Fruit fly (Drosophila melanogaster) whole organism, embryonic: ENCODE measurements around the gene CG42449.

Source experiments
- ATbp ChIP-seq: fragments of 200-800 bp; sonication (Bioruptor generic); optimal IDR thresholded peaks from 2 replicates; lab custom pipeline; 2017; ENCODE audit warnings: missing biosample characterization, mild to moderate bottlenecking, missing genetic modification characterization, missing genetic modification reagents
- Atf-2 ChIP-seq: fragments of 200-800 bp; sonication (Bioruptor generic); optimal IDR thresholded peaks from 2 replicates; lab custom pipeline; 2016; ENCODE audit warnings: missing biosample characterization, missing genetic modification characterization
- Atf3 ChIP-seq: fragments of 200-800 bp; sonication (Bioruptor generic); optimal IDR thresholded peaks from 3 replicates; lab custom pipeline; 2016; ENCODE audit warnings: missing biosample characterization, missing genetic modification characterization
- B-H1 ChIP-seq: fragments of 200-800 bp; sonication (Bioruptor generic); IDR thresholded peaks from 3 replicates; pipeline ENCODE4 v1.3.6; 2022; ENCODE audit warnings: missing biosample characterization, missing genetic modification characterization
- CG10366 ChIP-seq: fragments of 200-800 bp; sonication (Bioruptor generic); IDR thresholded peaks from 2 replicates; pipeline ENCODE4 v1.3.6; 2022; ENCODE audit warnings: missing biosample characterization, missing genetic modification characterization
- CG10959 ChIP-seq: fragments of 200-800 bp; sonication (Bioruptor generic); IDR thresholded peaks from 2 replicates; pipeline ENCODE4 v1.3.6; 2022; ENCODE audit warnings: missing biosample characterization, missing genetic modification characterization
- CG12219 ChIP-seq: fragments of 200-800 bp; sonication (Bioruptor generic); optimal IDR thresholded peaks from 3 replicates; lab custom pipeline; 2018; ENCODE audit warnings: missing biosample characterization, mild to moderate bottlenecking, missing genetic modification characterization
- CG13287 ChIP-seq: fragments of 200-800 bp; sonication (Bioruptor generic); IDR thresholded peaks from 2 replicates; pipeline ENCODE4 v1.3.6; 2022; ENCODE audit warnings: missing biosample characterization, missing genetic modification characterization; ENCODE audit not compliant: partially characterized antibody
- CG13424 ChIP-seq: fragments of 200-800 bp; sonication (Bioruptor generic); optimal IDR thresholded peaks from 2 replicates; lab custom pipeline; 2019; ENCODE audit warnings: missing biosample characterization, mild to moderate bottlenecking, missing genetic modification characterization, moderate library complexity
- CG15479 ChIP-seq: fragments of 200-800 bp; sonication (Bioruptor generic); optimal IDR thresholded peaks from 3 replicates; lab custom pipeline; 2019; ENCODE audit warnings: missing biosample characterization, mild to moderate bottlenecking, missing genetic modification characterization, moderate library complexity
- CG1603 ChIP-seq: fragments of 200-800 bp; sonication (Bioruptor generic); optimal IDR thresholded peaks from 2 replicates; lab custom pipeline; 2019; ENCODE audit warnings: missing biosample characterization, mild to moderate bottlenecking, missing genetic modification characterization, moderate library complexity
- CG17359 ChIP-seq: fragments of 200-800 bp; sonication (Bioruptor generic); optimal IDR thresholded peaks from 3 replicates; lab custom pipeline; 2018; ENCODE audit warnings: missing biosample characterization, mild to moderate bottlenecking, missing genetic modification characterization, moderate library complexity
- CG17361 ChIP-seq: fragments of 200-800 bp; sonication (Bioruptor generic); IDR thresholded peaks from 3 replicates; pipeline ENCODE4 v1.3.6; 2022; ENCODE audit warnings: missing biosample characterization, missing genetic modification characterization
- CG17612 ChIP-seq: fragments of 200-800 bp; sonication (Bioruptor generic); IDR thresholded peaks from 2 replicates; pipeline ENCODE4 v1.3.6; 2022; ENCODE audit warnings: missing biosample characterization, missing genetic modification characterization
- CG17802 ChIP-seq: fragments of 200-800 bp; sonication (Bioruptor generic); optimal IDR thresholded peaks from 2 replicates; lab custom pipeline; 2018; ENCODE audit warnings: missing biosample characterization, mild to moderate bottlenecking, missing genetic modification characterization, moderate library complexity
- CG18262 ChIP-seq: fragments of 200-800 bp; optimal IDR thresholded peaks from 3 replicates; lab custom pipeline; 2019; ENCODE audit warnings: missing biosample characterization, mild to moderate bottlenecking, missing genetic modification characterization, moderate library complexity
- CG18764 ChIP-seq: fragments of 200-800 bp; sonication (Bioruptor generic); optimal IDR thresholded peaks from 3 replicates; lab custom pipeline; 2016; ENCODE audit warnings: missing biosample characterization, missing genetic modification characterization
- CG2129 ChIP-seq: fragments of 200-800 bp; sonication (Bioruptor generic); IDR thresholded peaks from 2 replicates; pipeline ENCODE4 v1.3.6; 2022; ENCODE audit warnings: missing biosample characterization, missing genetic modification characterization; ENCODE audit not compliant: partially characterized antibody
- CG30020 ChIP-seq: fragments of 200-800 bp; optimal IDR thresholded peaks from 2 replicates; lab custom pipeline; 2019; ENCODE audit warnings: missing biosample characterization, mild to moderate bottlenecking, missing genetic modification characterization, moderate library complexity
- CG31441 ChIP-seq: fragments of 200-800 bp; sonication (Bioruptor generic); IDR thresholded peaks from 2 replicates; pipeline ENCODE4 v1.3.6; 2022; ENCODE audit warnings: missing biosample characterization, missing genetic modification characterization
- CG3847 ChIP-seq: fragments of 200-800 bp; sonication (Bioruptor generic); IDR thresholded peaks from 2 replicates; pipeline ENCODE4 v1.3.6; 2022; ENCODE audit warnings: missing biosample characterization, missing genetic modification characterization
- CG43689 ChIP-seq: fragments of 200-800 bp; sonication (Bioruptor generic); IDR thresholded peaks from 2 replicates; pipeline ENCODE4 v1.3.6; 2022; ENCODE audit warnings: missing biosample characterization, missing genetic modification characterization
- CG4617 ChIP-seq: fragments of 200-800 bp; sonication (Bioruptor generic); optimal IDR thresholded peaks from 3 replicates; lab custom pipeline; 2016; ENCODE audit warnings: missing biosample characterization, missing genetic modification characterization, borderline replicate concordance
- CG5245 ChIP-seq: fragments of 200-800 bp; sonication (Bioruptor generic); optimal IDR thresholded peaks from 3 replicates; lab custom pipeline; 2016; ENCODE audit warnings: missing biosample characterization, missing genetic modification characterization
- CG6272 ChIP-seq: fragments of 200-800 bp; sonication (Bioruptor generic); IDR thresholded peaks from 2 replicates; pipeline ENCODE4 v1.3.6; 2022; ENCODE audit warnings: missing biosample characterization, missing genetic modification characterization
- CG7556 ChIP-seq: fragments of 200-800 bp; sonication (Bioruptor generic); optimal IDR thresholded peaks from 2 replicates; lab custom pipeline; 2017; ENCODE audit warnings: missing biosample characterization, mild to moderate bottlenecking, missing genetic modification characterization
- CG7786 ChIP-seq: fragments of 200-800 bp; sonication (Bioruptor generic); optimal IDR thresholded peaks from 2 replicates; lab custom pipeline; 2016; ENCODE audit warnings: missing biosample characterization, missing genetic modification characterization
- Dll ChIP-seq: fragments of 200-800 bp; sonication (Bioruptor generic); IDR thresholded peaks from 4 replicates; pipeline ENCODE4 v1.3.6; 2022; ENCODE audit warnings: missing biosample characterization, missing genetic modification characterization; ENCODE audit not compliant: partially characterized antibody
- Fer1 ChIP-seq: fragments of 200-800 bp; sonication (Bioruptor generic); optimal IDR thresholded peaks from 2 replicates; lab custom pipeline; 2017; ENCODE audit warnings: missing biosample characterization, mild to moderate bottlenecking, missing genetic modification characterization
- MESR4 ChIP-seq: fragments of 200-800 bp; sonication (Bioruptor generic); optimal IDR thresholded peaks from 2 replicates; lab custom pipeline; 2018; ENCODE audit warnings: missing biosample characterization, mild to moderate bottlenecking, missing genetic modification characterization, moderate library complexity
- Nf-YB ChIP-seq: fragments of 200-800 bp; sonication (Bioruptor generic); optimal IDR thresholded peaks from 3 replicates; lab custom pipeline; 2019; ENCODE audit warnings: missing biosample characterization, mild to moderate bottlenecking, missing genetic modification characterization, moderate library complexity
- Spps ChIP-seq: fragments of 200-800 bp; sonication (Bioruptor generic); optimal IDR thresholded peaks from 2 replicates; lab custom pipeline; 2018; ENCODE audit warnings: missing biosample characterization, mild to moderate bottlenecking, missing genetic modification characterization
- bbx ChIP-seq: fragments of 200-800 bp; sonication (Bioruptor generic); IDR thresholded peaks from 2 replicates; pipeline ENCODE4 v1.3.6; 2022; ENCODE audit warnings: missing biosample characterization, missing genetic modification characterization; ENCODE audit not compliant: partially characterized antibody
- bcd ChIP-seq: fragments of 200-800 bp; sonication (Bioruptor generic); optimal IDR thresholded peaks from 2 replicates; lab custom pipeline; 2017; ENCODE audit warnings: missing biosample characterization, mild to moderate bottlenecking, missing genetic modification characterization
- crol ChIP-seq: fragments of 200-800 bp; sonication (Bioruptor generic); IDR thresholded peaks from 2 replicates; pipeline ENCODE4 v1.3.6; 2022; ENCODE audit warnings: missing biosample characterization, missing genetic modification characterization
- disco-r ChIP-seq: fragments of 200-800 bp; sonication (Bioruptor generic); optimal IDR thresholded peaks from 2 replicates; lab custom pipeline; 2016; ENCODE audit warnings: missing biosample characterization, missing genetic modification characterization
- dm ChIP-seq: fragments of 200-800 bp; sonication (Bioruptor generic); optimal IDR thresholded peaks from 3 replicates; lab custom pipeline; 2016; ENCODE audit warnings: missing biosample characterization, missing genetic modification characterization
- dpn ChIP-seq, 2 experiments: fragments of 200-800 bp; sonication (Bioruptor generic); optimal IDR thresholded peaks; 3 replicates each; lab custom pipeline; 2016; ENCODE audit warnings: missing biosample characterization in 2 of 2, missing genetic modification characterization in 2 of 2
- dysf ChIP-seq: fragments of 200-800 bp; sonication (Bioruptor generic); IDR thresholded peaks from 3 replicates; pipeline ENCODE4 v1.3.6; 2022; ENCODE audit warnings: missing biosample characterization, missing genetic modification characterization
- fu2 ChIP-seq: fragments of 200-800 bp; sonication (Bioruptor generic); optimal IDR thresholded peaks from 2 replicates; lab custom pipeline; 2016; ENCODE audit warnings: missing biosample characterization, missing genetic modification characterization
- gfzf ChIP-seq: fragments of 200-800 bp; sonication (Bioruptor generic); optimal IDR thresholded peaks from 2 replicates; lab custom pipeline; 2016; ENCODE audit warnings: missing biosample characterization, mild to moderate bottlenecking, missing genetic modification characterization, moderate library complexity
- h ChIP-seq: fragments of >200 bp; optimal IDR thresholded peaks from 2 replicates; lab custom pipeline; 2017
- her ChIP-seq: fragments of 200-800 bp; sonication (Bioruptor generic); optimal IDR thresholded peaks from 2 replicates; lab custom pipeline; 2016; ENCODE audit warnings: missing biosample characterization, missing genetic modification characterization
- nerfin-2 ChIP-seq: fragments of 200-800 bp; sonication (Bioruptor generic); IDR thresholded peaks from 2 replicates; pipeline ENCODE4 v1.3.6; 2022; ENCODE audit warnings: missing biosample characterization, missing genetic modification characterization; ENCODE audit not compliant: partially characterized antibody
- peb ChIP-seq: fragments of 200-800 bp; sonication (Bioruptor generic); IDR thresholded peaks from 2 replicates; pipeline ENCODE4 v1.3.6; 2022; ENCODE audit warnings: missing biosample characterization, missing genetic modification characterization
- row ChIP-seq: fragments of 200-800 bp; sonication (Bioruptor generic); IDR thresholded peaks from 3 replicates; pipeline ENCODE4 v1.3.6; 2022; ENCODE audit warnings: missing biosample characterization, missing genetic modification characterization
- schlank ChIP-seq: fragments of 200-800 bp; sonication (Bioruptor generic); optimal IDR thresholded peaks from 2 replicates; lab custom pipeline; 2018; ENCODE audit warnings: missing biosample characterization, mild to moderate bottlenecking, missing genetic modification characterization
- seq ChIP-seq: fragments of 200-800 bp; sonication (Bioruptor generic); IDR thresholded peaks from 2 replicates; pipeline ENCODE4 v1.3.6; 2022; ENCODE audit warnings: missing biosample characterization, missing genetic modification characterization
- tgo ChIP-seq: fragments of 200-800 bp; sonication (Bioruptor generic); IDR thresholded peaks from 3 replicates; pipeline ENCODE4 v1.3.6; 2022; ENCODE audit warnings: missing biosample characterization, missing genetic modification characterization
- twi ChIP-seq: fragments of 200-800 bp; optimal IDR thresholded peaks from 2 replicates; lab custom pipeline; 2019; ENCODE audit warnings: missing biosample characterization, mild to moderate bottlenecking, missing genetic modification characterization, moderate library complexity
- usp ChIP-seq: fragments of >200 bp; optimal IDR thresholded peaks from 2 replicates; lab custom pipeline; 2017; ENCODE audit warnings: missing biosample characterization, missing genetic modification characterization

Gene CG42449

dm6 chrX:5696436-5697022, 13.5 kb downstream of the CG42449 start (continued):
- TF ChIP-seq Atf3 (GFP tag; lab: Kevin White, UChicago): peak; percentile 97
- TF ChIP-seq usp (GFP tag; lab: Kevin White, UChicago): no peak
- TF ChIP-seq CG5245 (GFP tag; lab: Kevin White, UChicago): peak; percentile 97
- TF ChIP-seq Atf-2 (GFP tag; lab: Kevin White, UChicago): peak; percentile 97
- TF ChIP-seq her: peak; percentile 97
- TF ChIP-seq CG10366 (GFP tag; lab: Robert Waterston, UW): peak; percentile 94
- TF ChIP-seq Spps (tag; lab: Kevin White, UChicago): peak; percentile 72
- TF ChIP-seq CG15479 (GFP tag; lab: Kevin White, UChicago): peak; percentile 61
- TF ChIP-seq CG43689 (GFP tag; lab: Robert Waterston, UW): peak; percentile 94
- peak; percentile 82 for TF ChIP-seq Nf-YB
- peak; percentile 92 for TF ChIP-seq CG3847 (GFP tag; lab: Robert Waterston, UW)
- peak; percentile 43 for TF ChIP-seq CG30020
- TF ChIP-seq row (GFP tag; lab: Robert Waterston, UW): peak; percentile 95
- TF ChIP-seq ATbp (GFP tag; lab: Kevin White, UChicago): peak; percentile 95
- TF ChIP-seq CG6272 (GFP tag; lab: Robert Waterston, UW): peak; percentile 89
- TF ChIP-seq twi (tag; lab: Kevin White, UChicago): peak; percentile 60
- TF ChIP-seq CG4617 (GFP tag; lab: Kevin White, UChicago): peak; percentile 98
- TF ChIP-seq CG7556: peak; percentile 96
- peak; percentile 96 for TF ChIP-seq CG10959 (GFP tag; lab: Robert Waterston, UW)
- no peak for TF ChIP-seq CG13287 (GFP tag; lab: Robert Waterston, UW)
- no peak for TF ChIP-seq CG2129 (GFP tag; lab: Robert Waterston, UW)
- TF ChIP-seq CG17612 (GFP tag; lab: Robert Waterston, UW): peak; percentile 81
- TF ChIP-seq CG31441: peak; percentile 94
- no peak for TF ChIP-seq Dll (GFP tag; lab: Robert Waterston, UW)
- peak; percentile 96 for TF ChIP-seq dm (GFP tag; lab: Kevin White, UChicago)
- TF ChIP-seq fu2: peak; percentile 94
- peak; percentile 95 for TF ChIP-seq CG13424 (tag; lab: Kevin White, UChicago)
- TF ChIP-seq peb (GFP tag; lab: Robert Waterston, UW): peak; percentile 92
- TF ChIP-seq CG1603 (tag; lab: Kevin White, UChicago): peak; percentile 93
- peak; percentile 98 for TF ChIP-seq dpn (GFP tag; optimal IDR thresholded peaks at IDR 0.05; lab: Kevin White, UChicago)
- TF ChIP-seq CG17802: peak; percentile 85
- no peak for TF ChIP-seq nerfin-2 (GFP tag; lab: Robert Waterston, UW)
- peak; percentile 93 for TF ChIP-seq CG12219 (GFP tag; lab: Kevin White, UChicago)
- peak; percentile 80 for TF ChIP-seq CG18262 (tag; lab: Kevin White, UChicago)
- TF ChIP-seq dysf (GFP tag; lab: Robert Waterston, UW): peak; percentile 96
- peak; percentile 95 for TF ChIP-seq CG18764 (GFP tag; lab: Kevin White, UChicago)
- TF ChIP-seq schlank: peak; percentile 82
- no peak for TF ChIP-seq h (lab: Kevin White, UChicago)
- peak; percentile 94 for TF ChIP-seq seq (GFP tag; lab: Robert Waterston, UW)
- TF ChIP-seq CG17361 (GFP tag; lab: Robert Waterston, UW): peak; percentile 96
- TF ChIP-seq Fer1: peak; percentile 95
- peak; percentile 96 for TF ChIP-seq disco-r (GFP tag; lab: Kevin White, UChicago)
- TF ChIP-seq MESR4 (GFP tag; lab: Kevin White, UChicago): peak; percentile 47
- no peak for TF ChIP-seq bbx (GFP tag; lab: Robert Waterston, UW)
- TF ChIP-seq CG7786: peak; percentile 97
- peak; percentile 95 for TF ChIP-seq CG17359 (tag; lab: Kevin White, UChicago)
- TF ChIP-seq tgo (GFP tag; lab: Robert Waterston, UW): peak; percentile 93
- peak; percentile 48 for TF ChIP-seq crol (GFP tag; lab: Robert Waterston, UW)
- peak; percentile 96 for TF ChIP-seq bcd (GFP tag; lab: Kevin White, UChicago)
- TF ChIP-seq B-H1 (GFP tag; lab: Robert Waterston, UW): peak; percentile 92
- TF ChIP-seq gfzf: peak; percentile 37
